Fruit fly (Drosophila melanogaster) whole organism, embryonic: Measurements from ENCODE around the gene Argk1.

Source experiments
- Antp ChIP-seq: fragments of 200-800 bp; sonication (Bioruptor generic); optimal IDR thresholded peaks from 3 replicates; lab custom pipeline; 2016; ENCODE audit warnings: missing biosample characterization, missing genetic modification characterization
- Bgb ChIP-seq: fragments of 200-800 bp; sonication (Bioruptor generic); IDR thresholded peaks from 2 replicates; pipeline ENCODE4 v1.3.6; 2022; ENCODE audit warnings: missing biosample characterization, missing genetic modification characterization; ENCODE audit not compliant: partially characterized antibody
- CG11398 ChIP-seq: fragments of 200-800 bp; sonication (Bioruptor generic); optimal IDR thresholded peaks from 2 replicates; lab custom pipeline; 2016; ENCODE audit warnings: missing biosample characterization, missing genetic modification characterization
- CG15269 ChIP-seq: fragments of 200-800 bp; sonication (Bioruptor generic); optimal IDR thresholded peaks from 2 replicates; lab custom pipeline; 2018; ENCODE audit warnings: missing biosample characterization, mild to moderate bottlenecking, missing genetic modification characterization, moderate library complexity
- CG16813 ChIP-seq: fragments of 200-800 bp; sonication (Bioruptor generic); IDR thresholded peaks from 3 replicates; pipeline ENCODE4 v1.3.6; 2022; ENCODE audit warnings: missing biosample characterization, missing genetic modification characterization; ENCODE audit not compliant: partially characterized antibody
- CG3726 ChIP-seq: fragments of 200-800 bp; sonication (Bioruptor generic); IDR thresholded peaks from 3 replicates; pipeline ENCODE4, ENCODE4 v1.3.6; 2022; ENCODE audit warnings: missing biosample characterization, missing genetic modification characterization
- CG42726 ChIP-seq: fragments of 200-800 bp; sonication (Bioruptor generic); IDR thresholded peaks from 2 replicates; pipeline ENCODE4 v1.3.6; 2022; ENCODE audit warnings: missing biosample characterization, missing genetic modification characterization; ENCODE audit not compliant: partially characterized antibody
- CG6654 ChIP-seq: fragments of 200-800 bp; sonication (Bioruptor generic); optimal IDR thresholded peaks from 2 replicates; lab custom pipeline; 2017; ENCODE audit warnings: missing biosample characterization, mild to moderate bottlenecking, missing genetic modification characterization
- CHES-1-like ChIP-seq: fragments of 200-800 bp; sonication (Bioruptor generic); optimal IDR thresholded peaks from 2 replicates; lab custom pipeline; 2016; ENCODE audit warnings: missing biosample characterization, missing genetic modification characterization
- CTCF ChIP-seq: fragments of 200-800 bp; sonication (Bioruptor generic); optimal IDR thresholded peaks from 2 replicates; lab custom pipeline; 2017; ENCODE audit warnings: missing biosample characterization, mild to moderate bottlenecking, missing genetic modification characterization, moderate library complexity
- Ets65A ChIP-seq: fragments of 200-800 bp; sonication (Bioruptor generic); peaks from one replicate; lab custom pipeline; 2016; ENCODE audit warnings: missing biosample characterization, missing genetic modification characterization
- HmgZ ChIP-seq: fragments of 200-800 bp; sonication (Bioruptor generic); optimal IDR thresholded peaks from 2 replicates; lab custom pipeline; 2018; ENCODE audit warnings: missing biosample characterization, mild to moderate bottlenecking, missing genetic modification characterization
- Hr3 ChIP-seq: fragments of 200-800 bp; sonication (Bioruptor generic); optimal IDR thresholded peaks from 3 replicates; lab custom pipeline; 2016; ENCODE audit warnings: missing biosample characterization, missing genetic modification characterization
- Med ChIP-seq: fragments of 200-800 bp; sonication (Bioruptor generic); peaks from one replicate; lab custom pipeline; 2016; ENCODE audit warnings: missing biosample characterization, missing genetic modification characterization, mild to moderate bottlenecking, inconsistent platforms, moderate library complexity
- NK7.1 ChIP-seq: fragments of 200-800 bp; sonication (Bioruptor generic); optimal IDR thresholded peaks from 3 replicates; lab custom pipeline; 2016; ENCODE audit warnings: missing biosample characterization, missing genetic modification characterization
- Optix ChIP-seq: fragments of 200-800 bp; sonication (Bioruptor generic); IDR thresholded peaks from 3 replicates; pipeline ENCODE4 v1.3.6; 2022; ENCODE audit warnings: missing biosample characterization, missing genetic modification characterization
- Pdp1 ChIP-seq, 2 experiments: fragments of 200-800 bp; sonication (Bioruptor generic); optimal IDR thresholded peaks; 3 replicates each; lab custom pipeline; 2016; ENCODE audit warnings: missing biosample characterization in 2 of 2, missing genetic modification characterization in 2 of 2, mild to moderate bottlenecking in 1 of 2, moderate library complexity in 1 of 2
- Scr ChIP-seq: fragments of 200-800 bp; sonication (Bioruptor generic); IDR thresholded peaks from 2 replicates; pipeline ENCODE4 v1.3.6; 2022; ENCODE audit warnings: missing biosample characterization, missing genetic modification characterization; ENCODE audit not compliant: partially characterized antibody
- Tbp ChIP-seq: fragments of >200 bp; optimal IDR thresholded peaks from 2 replicates; lab custom pipeline; 2018; ENCODE audit warnings: missing biosample characterization, missing genetic modification characterization
- Trl ChIP-seq, 3 experiments: fragments of >200 bp in 2 of 3; fragments of 200-800 bp in 1 of 3; sonication (Bioruptor generic) in 1 of 3; optimal IDR thresholded peaks; 2 replicates in 1 of 3; 3 replicates in 2 of 3; lab custom pipeline; 2016 to 2017; ENCODE audit warnings: missing biosample characterization in 1 of 3, missing genetic modification characterization in 1 of 3
- Usf ChIP-seq: fragments of 200-800 bp; sonication (Bioruptor generic); optimal IDR thresholded peaks from 2 replicates; lab custom pipeline; 2017; ENCODE audit warnings: missing genotype, missing biosample characterization, missing genetic modification characterization
- ac ChIP-seq: fragments of 200-800 bp; sonication (Bioruptor generic); optimal IDR thresholded peaks from 3 replicates; lab custom pipeline; 2017; ENCODE audit warnings: missing biosample characterization, mild to moderate bottlenecking, missing genetic modification characterization
- bbx ChIP-seq: fragments of 200-800 bp; sonication (Bioruptor generic); IDR thresholded peaks from 2 replicates; pipeline ENCODE4 v1.3.6; 2022; ENCODE audit warnings: missing biosample characterization, missing genetic modification characterization; ENCODE audit not compliant: partially characterized antibody
- ci ChIP-seq: fragments of 200-800 bp; sonication (Bioruptor generic); IDR thresholded peaks from 3 replicates; pipeline ENCODE4 v1.3.6; 2022; ENCODE audit warnings: missing biosample characterization, missing genetic modification characterization
- fd96Cb ChIP-seq: fragments of 200-800 bp; sonication (Bioruptor generic); optimal IDR thresholded peaks from 2 replicates; lab custom pipeline; 2018; ENCODE audit warnings: missing biosample characterization, mild to moderate bottlenecking, missing genetic modification characterization, moderate library complexity
- gcm ChIP-seq: fragments of 200-800 bp; sonication (Bioruptor generic); optimal IDR thresholded peaks from 2 replicates; lab custom pipeline; 2019; ENCODE audit warnings: missing biosample characterization, mild to moderate bottlenecking, missing genetic modification characterization, moderate library complexity
- gfzf ChIP-seq: fragments of 200-800 bp; sonication (Bioruptor generic); optimal IDR thresholded peaks from 2 replicates; lab custom pipeline; 2016; ENCODE audit warnings: missing biosample characterization, mild to moderate bottlenecking, missing genetic modification characterization, moderate library complexity
- gsb-n ChIP-seq: fragments of 200-800 bp; sonication (Bioruptor generic); optimal IDR thresholded peaks from 3 replicates; lab custom pipeline; 2018; ENCODE audit warnings: missing biosample characterization, mild to moderate bottlenecking, missing genetic modification characterization
- knrl ChIP-seq: fragments of 200-800 bp; sonication (Bioruptor generic); IDR thresholded peaks from 3 replicates; pipeline ENCODE4 v1.3.6; 2022; ENCODE audit warnings: missing biosample characterization, missing genetic modification characterization; ENCODE audit not compliant: partially characterized antibody
- lab ChIP-seq: fragments of 200-800 bp; sonication (Bioruptor generic); optimal IDR thresholded peaks from 3 replicates; lab custom pipeline; 2017; ENCODE audit warnings: missing biosample characterization, missing genetic modification characterization, mild to moderate bottlenecking, moderate library complexity, missing genetic modification reagents
- pita ChIP-seq: fragments of 200-800 bp; sonication (Bioruptor generic); optimal IDR thresholded peaks from 2 replicates; lab custom pipeline; 2017; ENCODE audit warnings: missing biosample characterization, mild to moderate bottlenecking, missing genetic modification characterization
- pros ChIP-seq: fragments of 200-800 bp; sonication (Bioruptor generic); optimal IDR thresholded peaks from 3 replicates; lab custom pipeline; 2019; ENCODE audit warnings: missing biosample characterization, mild to moderate bottlenecking, missing genetic modification characterization, moderate library complexity
- sd ChIP-seq: fragments of 200-800 bp; sonication (Bioruptor generic); optimal IDR thresholded peaks from 3 replicates; lab custom pipeline; 2018; ENCODE audit warnings: missing biosample characterization, mild to moderate bottlenecking, missing genetic modification characterization, moderate library complexity
- sqz ChIP-seq: fragments of 200-800 bp; sonication (Bioruptor generic); optimal IDR thresholded peaks from 3 replicates; lab custom pipeline; 2018; ENCODE audit warnings: missing biosample characterization, mild to moderate bottlenecking, missing genetic modification characterization
- tup ChIP-seq: fragments of 200-800 bp; sonication (Bioruptor generic); optimal IDR thresholded peaks from 2 replicates; lab custom pipeline; 2016; ENCODE audit warnings: missing biosample characterization, mild to moderate bottlenecking, missing genetic modification characterization, moderate library complexity
- vnd ChIP-seq: fragments of 200-800 bp; sonication (Bioruptor generic); IDR thresholded peaks from 3 replicates; pipeline ENCODE4 v1.3.6; 2022; ENCODE audit warnings: missing biosample characterization, missing genetic modification characterization; ENCODE audit not compliant: partially characterized antibody

The Argk1 gene

dm6 chr3L:9054822-9055407, 10.9 kb downstream of the Argk1 start (continued):
- TF ChIP-seq gfzf (GFP tag; lab: Kevin White, UChicago) (no peak), CG6654 (no peak), bbx (peak; percentile 26; the same call in 1 of the 2 replicates), tup (no peak), CTCF (GFP tag; lab: Kevin White, UChicago) (peak; percentile 93), fd96Cb (no peak), NK7.1 (GFP tag; lab: Kevin White, UChicago) (no peak), ac (GFP tag; lab: Kevin White, UChicago) (no peak), pita (peak; percentile 16), Usf (GFP tag; lab: Kevin White, UChicago) (no peak), Scr (GFP tag; lab: Robert Waterston, UW) (peak; percentile 22), Optix (GFP tag; lab: Robert Waterston, UW) (no peak), CG11398 (no peak), ci (0 out of 3 replicates have a peak, but pooled peaks have one; percentile 32), CG16813 (GFP tag; lab: Robert Waterston, UW) (peak; percentile 68; the same call in 2 of the 3 replicates), Tbp (GFP tag; lab: Kevin White, UChicago) (no peak), CG15269 (tag; lab: Kevin White, UChicago) (no peak), knrl (GFP tag; lab: Robert Waterston, UW) (peak; percentile 63), sd (tag; lab: Kevin White, UChicago) (peak; percentile 37), Bgb (GFP tag; lab: Robert Waterston, UW) (peak; percentile 73), HmgZ (tag; lab: Kevin White, UChicago) (peak; percentile 14), CG42726 (GFP tag; lab: Robert Waterston, UW) (peak; percentile 65), Med (GFP tag; lab: Kevin White, UChicago) (peak; percentile 59), vnd (GFP tag; lab: Robert Waterston, UW) (0 out of 3 replicates have a peak, but pooled peaks have one; percentile 33), Hr3 (GFP tag; lab: Kevin White, UChicago) (no peak)

- TF ChIP-seq gcm (GFP tag; lab: Kevin White, UChicago) (peak; percentile 97), pros (GFP tag; lab: Kevin White, UChicago) (peak; percentile 56), Antp (GFP tag; lab: Kevin White, UChicago) (no peak), gsb-n (tag; lab: Kevin White, UChicago) (peak; percentile 41)
- TF ChIP-seq, all 482 proteins: peak for 3
These were observed 11.6 kb downstream of the Argk1 start for dm6 chr3L:9054239-9054638.

dm6 chr3L:9052798-9053541, 12.9 kb downstream of the Argk1 start:
- TF ChIP-seq CG3726 (GFP tag; lab: Robert Waterston, UW) (0 out of 3 replicates have a peak, but pooled peaks have one; percentile 15), gsb-n (tag; lab: Kevin White, UChicago) (peak; percentile 17), CHES-1-like (GFP tag; lab: Kevin White, UChicago) (no peak), sqz (GFP tag; lab: Kevin White, UChicago) (peak; percentile 43), Ets65A (peak; percentile 69), pros (GFP tag; lab: Kevin White, UChicago) (peak; percentile 59), Trl (optimal IDR thresholded peaks at IDR 0.05; lab: Kevin White, UChicago) (no peak), Trl (GFP tag; optimal IDR thresholded peaks at IDR 0.05; lab: Kevin White, UChicago) (no peak), lab (GFP tag; lab: Kevin White, UChicago) (peak; percentile 23), Pdp1 (GFP tag; optimal IDR thresholded peaks at IDR 0.05; lab: Kevin White, UChicago) (peak in 1 of 2 experiments; percentile 74)
